Fruit fly (Drosophila melanogaster) whole organism, embryonic: ENCODE data around the gene CG7728.

ENCODE experiments used
- CG10321 ChIP-seq: fragments of 200-800 bp; sonication (Bioruptor generic); IDR thresholded peaks from 2 replicates; pipeline ENCODE4 v1.3.6; 2022; ENCODE audit warnings: missing biosample characterization, missing genetic modification characterization
- CG11456 ChIP-seq: fragments of 200-800 bp; sonication (Bioruptor generic); IDR thresholded peaks from 3 replicates; pipeline ENCODE4 v1.3.6; 2022; ENCODE audit warnings: missing biosample characterization, missing genetic modification characterization
- CG11504 ChIP-seq: fragments of 200-800 bp; sonication (Bioruptor generic); optimal IDR thresholded peaks from 3 replicates; lab custom pipeline; 2019; ENCODE audit warnings: missing biosample characterization, mild to moderate bottlenecking, missing genetic modification characterization, moderate library complexity
- CG11560 ChIP-seq: fragments of 200-800 bp; sonication (Bioruptor generic); IDR thresholded peaks from 3 replicates; pipeline ENCODE4 v1.3.6; 2022; ENCODE audit warnings: missing biosample characterization, missing genetic modification characterization
- CG15514 ChIP-seq: fragments of 200-800 bp; sonication (Bioruptor generic); optimal IDR thresholded peaks from 3 replicates; lab custom pipeline; 2017; ENCODE audit warnings: missing biosample characterization, missing genetic modification characterization, mild to moderate bottlenecking, moderate library complexity, missing genetic modification reagents
- CG15601 ChIP-seq: fragments of 200-800 bp; sonication (Bioruptor generic); optimal IDR thresholded peaks from 3 replicates; lab custom pipeline; 2019; ENCODE audit warnings: missing biosample characterization, mild to moderate bottlenecking, missing genetic modification characterization, moderate library complexity
- CG16813 ChIP-seq: fragments of 200-800 bp; sonication (Bioruptor generic); IDR thresholded peaks from 3 replicates; pipeline ENCODE4 v1.3.6; 2022; ENCODE audit warnings: missing biosample characterization, missing genetic modification characterization; ENCODE audit not compliant: partially characterized antibody
- CG17802 ChIP-seq: fragments of 200-800 bp; sonication (Bioruptor generic); optimal IDR thresholded peaks from 2 replicates; lab custom pipeline; 2018; ENCODE audit warnings: missing biosample characterization, mild to moderate bottlenecking, missing genetic modification characterization, moderate library complexity
- CG2129 ChIP-seq: fragments of 200-800 bp; sonication (Bioruptor generic); IDR thresholded peaks from 2 replicates; pipeline ENCODE4 v1.3.6; 2022; ENCODE audit warnings: missing biosample characterization, missing genetic modification characterization; ENCODE audit not compliant: partially characterized antibody
- CG2712 ChIP-seq: fragments of 200-800 bp; optimal IDR thresholded peaks from 3 replicates; lab custom pipeline; 2019; ENCODE audit warnings: missing biosample characterization, mild to moderate bottlenecking, missing genetic modification characterization, moderate library complexity
- CG3281 ChIP-seq: fragments of 200-800 bp; sonication (Bioruptor generic); optimal IDR thresholded peaks from 3 replicates; lab custom pipeline; 2017; ENCODE audit warnings: missing biosample characterization, mild to moderate bottlenecking, missing genetic modification characterization
- CG3838 ChIP-seq: fragments of 200-800 bp; sonication (Bioruptor generic); optimal IDR thresholded peaks from 3 replicates; lab custom pipeline; 2016; ENCODE audit warnings: missing biosample characterization, missing genetic modification characterization
- CG6175 ChIP-seq: fragments of 200-800 bp; sonication (Bioruptor generic); IDR thresholded peaks from 3 replicates; pipeline ENCODE4 v1.3.6; 2022; ENCODE audit warnings: missing biosample characterization, missing genetic modification characterization
- CG6272 ChIP-seq: fragments of 200-800 bp; sonication (Bioruptor generic); IDR thresholded peaks from 2 replicates; pipeline ENCODE4 v1.3.6; 2022; ENCODE audit warnings: missing biosample characterization, missing genetic modification characterization
- CG6654 ChIP-seq: fragments of 200-800 bp; sonication (Bioruptor generic); optimal IDR thresholded peaks from 2 replicates; lab custom pipeline; 2017; ENCODE audit warnings: missing biosample characterization, mild to moderate bottlenecking, missing genetic modification characterization
- CG6813 ChIP-seq: fragments of 200-800 bp; sonication (Bioruptor generic); optimal IDR thresholded peaks from 2 replicates; lab custom pipeline; 2017; ENCODE audit warnings: missing biosample characterization, missing genetic modification characterization, mild to moderate bottlenecking, moderate library complexity, missing genetic modification reagents
- CG7786 ChIP-seq: fragments of 200-800 bp; sonication (Bioruptor generic); optimal IDR thresholded peaks from 2 replicates; lab custom pipeline; 2016; ENCODE audit warnings: missing biosample characterization, missing genetic modification characterization
- CG8281 ChIP-seq: fragments of 200-800 bp; sonication (Bioruptor generic); optimal IDR thresholded peaks from 2 replicates; lab custom pipeline; 2018; ENCODE audit warnings: missing biosample characterization, mild to moderate bottlenecking, missing genetic modification characterization, moderate library complexity
- Dek ChIP-seq: fragments of 200-800 bp; sonication (Bioruptor generic); optimal IDR thresholded peaks from 3 replicates; lab custom pipeline; 2019; ENCODE audit warnings: missing biosample characterization, mild to moderate bottlenecking, missing genetic modification characterization, moderate library complexity
- Fer1 ChIP-seq: fragments of 200-800 bp; sonication (Bioruptor generic); optimal IDR thresholded peaks from 2 replicates; lab custom pipeline; 2017; ENCODE audit warnings: missing biosample characterization, mild to moderate bottlenecking, missing genetic modification characterization
- Med ChIP-seq: fragments of 200-800 bp; sonication (Bioruptor generic); peaks from one replicate; lab custom pipeline; 2016; ENCODE audit warnings: missing biosample characterization, missing genetic modification characterization, mild to moderate bottlenecking, inconsistent platforms, moderate library complexity
- Oaz ChIP-seq: fragments of 200-800 bp; sonication (Bioruptor generic); IDR thresholded peaks from 2 replicates; pipeline ENCODE4 v1.3.6; 2022; ENCODE audit warnings: missing biosample characterization, missing genetic modification characterization
- Pdp1 ChIP-seq, 2 experiments: fragments of 200-800 bp; sonication (Bioruptor generic); optimal IDR thresholded peaks; 3 replicates each; lab custom pipeline; 2016; ENCODE audit warnings: missing biosample characterization in 2 of 2, missing genetic modification characterization in 2 of 2, mild to moderate bottlenecking in 1 of 2, moderate library complexity in 1 of 2
- Six4 ChIP-seq: fragments of 200-800 bp; sonication (Bioruptor generic); optimal IDR thresholded peaks from 2 replicates; lab custom pipeline; 2016; ENCODE audit warnings: missing biosample characterization, missing genetic modification characterization
- Sox100B ChIP-seq: fragments of 200-800 bp; sonication (Bioruptor generic); optimal IDR thresholded peaks from 3 replicates; lab custom pipeline; 2018; ENCODE audit warnings: missing biosample characterization, mild to moderate bottlenecking, missing genetic modification characterization
- bigmax ChIP-seq: fragments of 200-800 bp; sonication (Bioruptor generic); optimal IDR thresholded peaks from 2 replicates; lab custom pipeline; 2018; ENCODE audit warnings: missing biosample characterization, mild to moderate bottlenecking, missing genetic modification characterization
- chm ChIP-seq: fragments of 200-800 bp; sonication (Bioruptor generic); IDR thresholded peaks from 2 replicates; pipeline ENCODE4 v1.3.6; 2022; ENCODE audit warnings: missing biosample characterization, missing genetic modification characterization
- dmrt99B ChIP-seq: fragments of 200-800 bp; sonication (Bioruptor generic); optimal IDR thresholded peaks from 2 replicates; lab custom pipeline; 2018; ENCODE audit warnings: missing biosample characterization, mild to moderate bottlenecking, missing genetic modification characterization, moderate library complexity
- eve ChIP-seq, 2 experiments: fragments of >200 bp; optimal IDR thresholded peaks; 2 replicates each; lab custom pipeline; 2017; ENCODE audit warnings: missing biosample characterization in 2 of 2, missing genetic modification characterization in 2 of 2
- ftz-f1 ChIP-seq: fragments of 200-800 bp; sonication (Bioruptor generic); optimal IDR thresholded peaks from 2 replicates; lab custom pipeline; 2016; ENCODE audit warnings: missing biosample characterization, missing genetic modification characterization
- grau ChIP-seq: fragments of 200-800 bp; optimal IDR thresholded peaks from 3 replicates; lab custom pipeline; 2019; ENCODE audit warnings: missing biosample characterization, mild to moderate bottlenecking, missing genetic modification characterization, moderate library complexity
- gro ChIP-seq: fragments of 200-800 bp; sonication (Bioruptor generic); optimal IDR thresholded peaks from 2 replicates; lab custom pipeline; 2016; ENCODE audit warnings: missing biosample characterization, missing genetic modification characterization
- gsb-n ChIP-seq: fragments of 200-800 bp; sonication (Bioruptor generic); optimal IDR thresholded peaks from 3 replicates; lab custom pipeline; 2018; ENCODE audit warnings: missing biosample characterization, mild to moderate bottlenecking, missing genetic modification characterization
- her ChIP-seq: fragments of 200-800 bp; sonication (Bioruptor generic); optimal IDR thresholded peaks from 2 replicates; lab custom pipeline; 2016; ENCODE audit warnings: missing biosample characterization, missing genetic modification characterization
- nau ChIP-seq: fragments of 200-800 bp; sonication (Bioruptor generic); optimal IDR thresholded peaks from 3 replicates; lab custom pipeline; 2017; ENCODE audit warnings: missing biosample characterization, mild to moderate bottlenecking, missing genetic modification characterization, missing genetic modification reagents
- nerfin-2 ChIP-seq: fragments of 200-800 bp; sonication (Bioruptor generic); IDR thresholded peaks from 2 replicates; pipeline ENCODE4 v1.3.6; 2022; ENCODE audit warnings: missing biosample characterization, missing genetic modification characterization; ENCODE audit not compliant: partially characterized antibody
- oc ChIP-seq: fragments of 200-800 bp; sonication (Bioruptor generic); optimal IDR thresholded peaks from 2 replicates; lab custom pipeline; 2018; ENCODE audit warnings: missing biosample characterization, mild to moderate bottlenecking, missing genetic modification characterization, moderate library complexity
- org-1 ChIP-seq: fragments of 200-800 bp; sonication (Bioruptor generic); optimal IDR thresholded peaks from 2 replicates; lab custom pipeline; 2017; ENCODE audit warnings: missing biosample characterization, missing genetic modification characterization
- peb ChIP-seq: fragments of 200-800 bp; sonication (Bioruptor generic); IDR thresholded peaks from 2 replicates; pipeline ENCODE4 v1.3.6; 2022; ENCODE audit warnings: missing biosample characterization, missing genetic modification characterization
- pros ChIP-seq: fragments of 200-800 bp; sonication (Bioruptor generic); optimal IDR thresholded peaks from 3 replicates; lab custom pipeline; 2019; ENCODE audit warnings: missing biosample characterization, mild to moderate bottlenecking, missing genetic modification characterization, moderate library complexity
- run ChIP-seq: fragments of 200-800 bp; sonication (Bioruptor generic); optimal IDR thresholded peaks from 3 replicates; lab custom pipeline; 2018; ENCODE audit warnings: missing biosample characterization, mild to moderate bottlenecking, missing genetic modification characterization
- seq ChIP-seq: fragments of 200-800 bp; sonication (Bioruptor generic); IDR thresholded peaks from 2 replicates; pipeline ENCODE4 v1.3.6; 2022; ENCODE audit warnings: missing biosample characterization, missing genetic modification characterization
- sim ChIP-seq: fragments of 200-800 bp; sonication (Bioruptor generic); IDR thresholded peaks from 2 replicates; pipeline ENCODE4 v1.3.6; 2022; ENCODE audit warnings: missing biosample characterization, missing genetic modification characterization
- sisA ChIP-seq: fragments of 200-800 bp; sonication (Bioruptor generic); IDR thresholded peaks from 2 replicates; pipeline ENCODE4 v1.3.6; 2022; ENCODE audit warnings: missing biosample characterization, missing genetic modification characterization
- tgo ChIP-seq: fragments of 200-800 bp; sonication (Bioruptor generic); IDR thresholded peaks from 3 replicates; pipeline ENCODE4 v1.3.6; 2022; ENCODE audit warnings: missing biosample characterization, missing genetic modification characterization
- tio ChIP-seq: fragments of 200-800 bp; sonication (Bioruptor generic); optimal IDR thresholded peaks from 2 replicates; lab custom pipeline; 2017; ENCODE audit warnings: missing biosample characterization, missing genetic modification characterization, inconsistent platforms
- tll ChIP-seq, 2 experiments: fragments of 200-800 bp in 1 of 2; fragments of >200 bp in 1 of 2; sonication (Bioruptor generic) in 1 of 2; optimal IDR thresholded peaks; 2 replicates each; lab custom pipeline; 2017 to 2019; ENCODE audit warnings: missing biosample characterization in 2 of 2, missing genetic modification characterization in 2 of 2, mild to moderate bottlenecking in 1 of 2, moderate library complexity in 1 of 2
- zen ChIP-seq: fragments of 200-800 bp; sonication (Bioruptor generic); optimal IDR thresholded peaks from 3 replicates; lab custom pipeline; 2018; ENCODE audit warnings: missing biosample characterization, mild to moderate bottlenecking, missing genetic modification characterization, moderate library complexity
- zf30C ChIP-seq: fragments of 200-800 bp; sonication (Bioruptor generic); optimal IDR thresholded peaks from 3 replicates; lab custom pipeline; 2018; ENCODE audit warnings: missing biosample characterization, mild to moderate bottlenecking, missing genetic modification characterization

Gene CG7728

DNA sequence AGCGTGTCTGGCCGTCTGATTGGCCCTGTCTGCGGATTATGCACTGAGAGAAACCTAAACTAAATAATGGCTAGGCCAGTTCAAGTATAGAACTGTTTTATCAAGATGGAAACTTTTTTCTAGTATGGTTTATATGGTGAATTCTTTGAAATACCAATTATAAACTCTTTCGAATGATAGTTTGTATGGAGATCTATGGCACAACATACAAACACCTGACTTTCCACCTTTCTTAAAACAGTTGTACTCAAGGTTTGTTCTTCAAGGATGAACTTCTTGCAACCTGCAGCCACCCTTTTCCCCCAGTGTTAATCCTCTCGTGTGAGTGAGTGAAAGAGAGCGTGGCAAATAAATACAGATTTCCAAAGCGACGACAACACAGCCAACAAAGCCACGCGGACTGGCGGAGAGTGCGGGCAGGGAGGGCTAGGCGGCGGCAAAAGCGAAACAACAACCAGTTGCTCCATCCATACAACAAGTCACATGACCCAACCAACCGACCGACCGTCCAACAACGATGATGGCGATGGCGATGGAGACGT, 12.0 kb upstream of the CG7728 start (continued):
- TF ChIP-seq oc (tag; lab: Kevin White, UChicago) (peak; percentile 50), ftz-f1 (GFP tag; lab: Kevin White, UChicago) (no peak), dmrt99B (peak; percentile 93), CG11560 (tag; lab: Robert Waterston, UW) (peak; percentile 72), Fer1 (GFP tag; lab: Kevin White, UChicago) (peak; percentile 87), CG2712 (tag; lab: Kevin White, UChicago) (peak; percentile 88), CG7786 (GFP tag; lab: Kevin White, UChicago) (peak; percentile 90), nau (GFP tag; lab: Kevin White, UChicago) (peak; percentile 69), CG15514 (GFP tag; lab: Kevin White, UChicago) (peak; percentile 66), CG15601 (tag; lab: Kevin White, UChicago) (peak; percentile 54), CG11504 (peak; percentile 93), CG10321 (GFP tag; lab: Robert Waterston, UW) (peak; percentile 64; the same call in 1 of the 2 replicates), gsb-n (tag; lab: Kevin White, UChicago) (peak; percentile 63), Six4 (GFP tag; lab: Kevin White, UChicago) (peak; percentile 86), nerfin-2 (GFP tag; lab: Robert Waterston, UW) (no peak), her (peak; percentile 87), chm (GFP tag; lab: Robert Waterston, UW) (no peak), CG3838 (peak; percentile 76), CG11456 (peak; percentile 71), CG8281 (tag; lab: Kevin White, UChicago) (peak; percentile 34), Pdp1 (GFP tag; optimal IDR thresholded peaks at IDR 0.05; lab: Kevin White, UChicago) (peak; percentile 73 to 91), grau (tag; lab: Kevin White, UChicago) (peak; percentile 91), zen (tag; lab: Kevin White, UChicago) (peak; percentile 29), CG2129 (GFP tag; lab: Robert Waterston, UW) (no peak), tgo (GFP tag; lab: Robert Waterston, UW) (peak; percentile 91), CG6813 (GFP tag; lab: Kevin White, UChicago) (peak; percentile 60), seq (GFP tag; lab: Robert Waterston, UW) (peak; percentile 88), CG16813 (GFP tag; lab: Robert Waterston, UW) (no peak), Oaz (GFP tag; lab: Robert Waterston, UW) (peak; percentile 80), CG6654 (GFP tag; lab: Kevin White, UChicago) (peak; percentile 38), zf30C (peak; percentile 59), CG6175 (GFP tag; lab: Robert Waterston, UW) (peak; percentile 64; the same call in 1 of the 3 replicates), Dek (peak; percentile 88), CG3281 (GFP tag; lab: Kevin White, UChicago) (peak; percentile 90), CG6272 (GFP tag; lab: Robert Waterston, UW) (peak; percentile 79), pros (GFP tag; lab: Kevin White, UChicago) (no peak), org-1 (peak; percentile 89), tll (GFP tag; optimal IDR thresholded peaks at IDR 0.05; lab: Kevin White, UChicago) (no peak), peb (GFP tag; lab: Robert Waterston, UW) (peak; percentile 72; the same call in 1 of the 2 replicates), bigmax (GFP tag; lab: Kevin White, UChicago) (no peak), Sox100B (GFP tag; lab: Kevin White, UChicago) (peak; percentile 89), Med (peak; percentile 98), CG17802 (tag; lab: Kevin White, UChicago) (peak; percentile 31), sisA (GFP tag; lab: Robert Waterston, UW) (peak; percentile 88), tio (GFP tag; lab: Kevin White, UChicago) (peak; percentile 86), gro (GFP tag; lab: Kevin White, UChicago) (peak; percentile 91), sim (peak; percentile 50; the same call in 1 of the 2 replicates), run (peak; percentile 81), eve (GFP tag; optimal IDR thresholded peaks at IDR 0.05; lab: Kevin White, UChicago) (peak in 1 of 2 experiments; percentile 78)
